Fruit fly (Drosophila melanogaster) whole organism, prepupa: Measurements from ENCODE around the gene opm.

Source experiments
- Blimp-1 ChIP-seq: fragments of 200-800 bp; sonication (Bioruptor generic); optimal IDR thresholded peaks from 3 replicates; lab custom pipeline; 2017; ENCODE audit warnings: missing biosample characterization, missing genetic modification characterization, mild to moderate bottlenecking, moderate library complexity, missing genetic modification reagents
- CG10631 ChIP-seq: fragments of 200-800 bp; sonication (Bioruptor generic); optimal IDR thresholded peaks from 2 replicates; lab custom pipeline; 2016; ENCODE audit warnings: missing biosample characterization, missing genetic modification characterization
- CG10669 ChIP-seq: fragments of 200-800 bp; sonication (Bioruptor generic); optimal IDR thresholded peaks from 3 replicates; lab custom pipeline; 2018; ENCODE audit warnings: missing biosample characterization, mild to moderate bottlenecking, missing genetic modification characterization, moderate library complexity
- CG11294 ChIP-seq: fragments of 200-800 bp; sonication (Bioruptor generic); IDR thresholded peaks from 2 replicates; pipeline ENCODE4 v1.3.6; 2022; ENCODE audit warnings: missing biosample characterization, missing genetic modification characterization
- CG11762 ChIP-seq: fragments of 200-800 bp; sonication (Bioruptor generic); optimal IDR thresholded peaks from 3 replicates; lab custom pipeline; 2016; ENCODE audit warnings: missing biosample characterization, missing genetic modification characterization; ENCODE audit not compliant: insufficient read depth
- CG11902 ChIP-seq: fragments of 200-800 bp; sonication (Bioruptor generic); optimal IDR thresholded peaks from 3 replicates; lab custom pipeline; 2016; ENCODE audit warnings: missing biosample characterization, missing genetic modification characterization
- CG15336 ChIP-seq: fragments of 200-800 bp; sonication (Bioruptor generic); IDR thresholded peaks from 2 replicates; pipeline ENCODE4 v1.3.6; 2022; ENCODE audit warnings: missing biosample characterization, missing genetic modification characterization
- CG16779 ChIP-seq: fragments of 200-800 bp; sonication (Bioruptor generic); optimal IDR thresholded peaks from 3 replicates; lab custom pipeline; 2017; ENCODE audit warnings: missing biosample characterization, mild to moderate bottlenecking, missing genetic modification characterization
- CG3032 ChIP-seq: fragments of 200-800 bp; optimal IDR thresholded peaks from 2 replicates; lab custom pipeline; 2019; ENCODE audit warnings: missing biosample characterization, mild to moderate bottlenecking, missing genetic modification characterization, moderate library complexity
- CG34406 ChIP-seq: fragments of 200-800 bp; sonication (Bioruptor generic); optimal IDR thresholded peaks from 3 replicates; lab custom pipeline; 2016; ENCODE audit warnings: missing biosample characterization, missing genetic modification characterization
- CG3919 ChIP-seq: fragments of 200-800 bp; sonication (Bioruptor generic); optimal IDR thresholded peaks from 3 replicates; lab custom pipeline; 2016; ENCODE audit warnings: missing biosample characterization, missing genetic modification characterization
- CG4318 ChIP-seq: fragments of 200-800 bp; sonication (Bioruptor generic); optimal IDR thresholded peaks from 3 replicates; lab custom pipeline; 2017; ENCODE audit warnings: missing biosample characterization, mild to moderate bottlenecking, missing genetic modification characterization
- CG6163 ChIP-seq: fragments of 200-800 bp; sonication (Bioruptor generic); IDR thresholded peaks from 3 replicates; pipeline ENCODE4 v1.3.6; 2022; ENCODE audit warnings: missing biosample characterization, missing genetic modification characterization
- CG6276 ChIP-seq: fragments of 200-800 bp; sonication (Bioruptor generic); optimal IDR thresholded peaks from 2 replicates; lab custom pipeline; 2017; ENCODE audit warnings: missing biosample characterization, mild to moderate bottlenecking, missing genetic modification characterization
- CG6808 ChIP-seq: fragments of 200-800 bp; sonication (Bioruptor generic); optimal IDR thresholded peaks from 3 replicates; lab custom pipeline; 2017; ENCODE audit warnings: missing biosample characterization, missing genetic modification characterization, mild to moderate bottlenecking, moderate library complexity, missing genetic modification reagents
- CG6854 ChIP-seq: fragments of 200-800 bp; sonication (Bioruptor generic); optimal IDR thresholded peaks from 2 replicates; lab custom pipeline; 2017; ENCODE audit warnings: missing biosample characterization, mild to moderate bottlenecking, missing genetic modification characterization
- CG7368 ChIP-seq: fragments of 200-800 bp; sonication (Bioruptor generic); optimal IDR thresholded peaks from 3 replicates; lab custom pipeline; 2016; ENCODE audit warnings: missing biosample characterization, missing genetic modification characterization
- CG8119 ChIP-seq: fragments of 200-800 bp; sonication (Bioruptor generic); IDR thresholded peaks from 3 replicates; pipeline ENCODE4 v1.3.6; 2022; ENCODE audit warnings: missing biosample characterization, missing genetic modification characterization
- CG8319 ChIP-seq: fragments of 200-800 bp; sonication (Bioruptor generic); optimal IDR thresholded peaks from 3 replicates; lab custom pipeline; 2016; ENCODE audit warnings: missing biosample characterization, missing genetic modification characterization
- CG8632 ChIP-seq: fragments of 200-800 bp; sonication (Bioruptor generic); optimal IDR thresholded peaks from 3 replicates; lab custom pipeline; 2016; ENCODE audit warnings: missing biosample characterization, missing genetic modification characterization
- CG9139 ChIP-seq: fragments of 200-800 bp; sonication (Bioruptor generic); optimal IDR thresholded peaks from 3 replicates; lab custom pipeline; 2017; ENCODE audit warnings: missing biosample characterization, mild to moderate bottlenecking, missing genetic modification characterization
- Eip75B ChIP-seq: fragments of 200-800 bp; sonication (Bioruptor generic); optimal IDR thresholded peaks from 3 replicates; lab custom pipeline; 2016; ENCODE audit warnings: missing biosample characterization, missing genetic modification characterization
- Eip93F ChIP-seq: fragments of 200-800 bp; sonication (Bioruptor generic); optimal IDR thresholded peaks from 2 replicates; lab custom pipeline; 2016; ENCODE audit warnings: missing biosample characterization, mild to moderate bottlenecking, missing genetic modification characterization
- Ets21C ChIP-seq: fragments of 200-800 bp; sonication (Bioruptor generic); optimal IDR thresholded peaks from 3 replicates; lab custom pipeline; 2016; ENCODE audit warnings: missing biosample characterization, missing genetic modification characterization
- Ets96B ChIP-seq: fragments of 200-800 bp; optimal IDR thresholded peaks from 2 replicates; lab custom pipeline; 2019; ENCODE audit warnings: missing biosample characterization, mild to moderate bottlenecking, missing genetic modification characterization, moderate library complexity
- Gug ChIP-seq: fragments of 200-800 bp; sonication (Bioruptor generic); IDR thresholded peaks from 2 replicates; pipeline ENCODE4 v1.3.6; 2022; ENCODE audit warnings: missing biosample characterization, missing genetic modification characterization
- Hr38 ChIP-seq: sonication (Bioruptor generic); optimal IDR thresholded peaks from 2 replicates; lab custom pipeline; 2016; ENCODE audit warnings: missing biosample characterization, missing genetic modification characterization
- Hr39 ChIP-seq: fragments of 200-800 bp; sonication (Bioruptor generic); optimal IDR thresholded peaks from 2 replicates; lab custom pipeline; 2016; ENCODE audit warnings: missing biosample characterization, missing genetic modification characterization
- Lpt ChIP-seq: fragments of 200-800 bp; sonication (Bioruptor generic); optimal IDR thresholded peaks from 3 replicates; lab custom pipeline; 2016; ENCODE audit warnings: missing biosample characterization, missing genetic modification characterization
- Smox ChIP-seq: fragments of 200-800 bp; sonication (Bioruptor generic); optimal IDR thresholded peaks from 3 replicates; lab custom pipeline; 2016; ENCODE audit warnings: missing biosample characterization, missing genetic modification characterization
- Sox14 ChIP-seq: fragments of 200-800 bp; sonication (Bioruptor generic); optimal IDR thresholded peaks from 3 replicates; lab custom pipeline; 2016; ENCODE audit warnings: missing biosample characterization, missing genetic modification characterization
- Sox15 ChIP-seq: fragments of 200-800 bp; sonication (Bioruptor generic); optimal IDR thresholded peaks from 3 replicates; lab custom pipeline; 2016; ENCODE audit warnings: missing biosample characterization, missing genetic modification characterization
- achi ChIP-seq: fragments of 200-800 bp; sonication (Bioruptor generic); optimal IDR thresholded peaks from 3 replicates; lab custom pipeline; 2016; ENCODE audit warnings: missing biosample characterization, missing genetic modification characterization
- cyc ChIP-seq: fragments of 200-800 bp; sonication (Bioruptor generic); optimal IDR thresholded peaks from 3 replicates; lab custom pipeline; 2016; ENCODE audit warnings: missing biosample characterization, missing genetic modification characterization
- dsx ChIP-seq: fragments of 200-800 bp; optimal IDR thresholded peaks from 3 replicates; lab custom pipeline; 2019; ENCODE audit warnings: missing biosample characterization, mild to moderate bottlenecking, missing genetic modification characterization, moderate library complexity; ENCODE audit not compliant: poor library complexity, severe bottlenecking
- eg ChIP-seq: fragments of 200-800 bp; sonication (Bioruptor generic); IDR thresholded peaks from 3 replicates; pipeline ENCODE4 v1.3.6; 2022; ENCODE audit warnings: missing biosample characterization, missing genetic modification characterization
- fd59A ChIP-seq: fragments of 200-800 bp; sonication (Bioruptor generic); optimal IDR thresholded peaks from 2 replicates; lab custom pipeline; 2017; ENCODE audit warnings: missing biosample characterization, mild to moderate bottlenecking, missing genetic modification characterization, missing genetic modification reagents
- fd85E ChIP-seq: fragments of 200-800 bp; sonication (Bioruptor generic); optimal IDR thresholded peaks from 3 replicates; lab custom pipeline; 2016; ENCODE audit warnings: missing biosample characterization, missing genetic modification characterization
- lz ChIP-seq: fragments of 200-800 bp; sonication (Bioruptor generic); optimal IDR thresholded peaks from 3 replicates; lab custom pipeline; 2016; ENCODE audit warnings: missing biosample characterization, missing genetic modification characterization
- pdm3 ChIP-seq: fragments of 200-800 bp; sonication (Bioruptor generic); optimal IDR thresholded peaks from 3 replicates; lab custom pipeline; 2016; ENCODE audit warnings: missing biosample characterization, missing genetic modification characterization
- salr ChIP-seq, 2 experiments: fragments of 200-800 bp; sonication (Bioruptor generic); optimal IDR thresholded peaks; 3 replicates each; lab custom pipeline; 2016 to 2018; ENCODE audit warnings: missing biosample characterization in 2 of 2, missing genetic modification characterization in 2 of 2, mild to moderate bottlenecking in 1 of 2
- spab ChIP-seq: fragments of 200-800 bp; sonication (Bioruptor generic); optimal IDR thresholded peaks from 2 replicates; lab custom pipeline; 2017; ENCODE audit warnings: missing biosample characterization, mild to moderate bottlenecking, missing genetic modification characterization, missing genetic modification reagents
- svp ChIP-seq: fragments of 200-800 bp; sonication (Bioruptor generic); peaks from one replicate; lab custom pipeline; 2016; ENCODE audit warnings: missing biosample characterization, missing genetic modification characterization
- vri ChIP-seq: fragments of 200-800 bp; sonication (Bioruptor generic); optimal IDR thresholded peaks from 3 replicates; lab custom pipeline; 2016; ENCODE audit warnings: missing biosample characterization, mild to moderate bottlenecking, missing genetic modification characterization

opm gene

DNA sequence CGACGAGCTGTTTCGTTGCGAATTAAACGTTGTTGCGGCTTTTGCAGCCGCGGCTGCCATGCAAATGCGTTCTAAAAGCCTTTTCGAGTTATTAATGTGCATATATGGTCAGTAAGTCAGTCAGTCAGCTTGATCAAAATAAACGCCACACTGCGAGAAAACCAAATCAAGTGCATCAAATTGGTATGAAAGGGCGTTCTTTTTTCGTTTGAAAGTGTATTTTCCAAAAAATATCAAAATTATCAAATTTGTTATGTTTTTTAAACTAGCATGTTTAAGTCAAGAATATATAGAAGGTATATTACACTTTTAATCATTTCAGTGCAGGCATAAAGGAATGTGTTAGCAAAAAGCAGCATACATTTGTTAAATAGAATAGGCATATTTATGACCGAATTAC is 23.7 kb downstream of the opm start (continued):
- TF ChIP-seq Hr39 (GFP tag; lab: Kevin White, UChicago) (peak; percentile 52), CG15336 (GFP tag; lab: Robert Waterston, UW) (peak; percentile 56), Eip93F (GFP tag; lab: Kevin White, UChicago) (no peak), dsx (no peak), CG6854 (GFP tag; lab: Kevin White, UChicago) (no peak), svp (GFP tag; lab: Kevin White, UChicago) (peak; percentile 76), salr (GFP tag; optimal IDR thresholded peaks at IDR 0.05; lab: Kevin White, UChicago) (no peak), CG11902 (GFP tag; lab: Kevin White, UChicago) (peak; percentile 13), CG6163 (peak; percentile 57; the same call in 2 of the 3 replicates), Sox14 (GFP tag; lab: Kevin White, UChicago) (peak; percentile 19), Ets21C (GFP tag; lab: Kevin White, UChicago) (peak; percentile 41), CG4318 (GFP tag; lab: Kevin White, UChicago) (peak; percentile 13), achi (GFP tag; lab: Kevin White, UChicago) (peak; percentile 36), CG16779 (tag; lab: Kevin White, UChicago) (no peak), CG8319 (GFP tag; lab: Kevin White, UChicago) (no peak), CG3032 (tag; lab: Kevin White, UChicago) (no peak), vri (peak; percentile 10), CG7368 (GFP tag; lab: Kevin White, UChicago) (peak; percentile 18)

DNA sequence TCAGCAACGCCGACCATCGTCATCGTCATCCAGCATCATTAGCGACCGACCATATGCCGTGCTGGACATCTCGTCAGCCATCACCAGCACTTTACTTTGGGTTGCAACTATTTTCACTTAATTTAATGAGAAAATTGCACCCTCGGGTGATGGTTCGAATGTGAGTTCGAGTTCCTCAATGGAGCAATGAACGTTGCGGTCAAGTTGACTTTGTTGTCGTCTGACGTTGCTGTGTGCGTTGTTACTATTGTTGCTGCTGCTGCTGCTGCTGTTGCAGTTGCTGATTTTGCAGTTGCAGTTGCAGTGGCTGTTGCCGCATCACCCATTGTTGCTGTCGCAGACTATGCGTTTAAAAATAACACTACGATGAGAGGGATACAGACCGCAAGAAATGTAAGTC is 36.4 kb downstream of the opm start:
- TF ChIP-seq CG10631 (no peak), CG3919 (GFP tag; lab: Kevin White, UChicago) (peak; percentile 7), dsx (peak; percentile 84), CG6163 (0 out of 3 replicates have a peak, but pooled peaks have one; percentile 31)

DNA sequence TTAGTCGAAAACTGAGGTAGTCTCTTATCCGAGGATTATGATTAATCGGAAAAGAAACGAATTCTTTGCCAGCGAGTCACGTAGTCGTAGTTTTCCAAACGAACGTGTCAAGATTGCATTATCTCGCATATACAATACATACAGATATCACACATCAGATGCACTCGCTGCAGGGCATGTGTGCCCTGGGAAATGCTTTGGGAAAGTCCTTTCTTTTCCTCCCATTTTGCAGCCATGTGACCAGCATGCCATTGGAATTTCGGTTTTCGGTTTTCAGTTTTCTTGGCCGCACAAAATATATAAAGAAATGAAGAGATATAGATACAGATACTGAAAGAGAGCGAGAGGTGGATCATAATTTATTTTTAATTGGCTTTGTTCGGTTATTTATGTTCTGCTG is 38.1 kb downstream of the opm start:
- TF ChIP-seq CG6854 (GFP tag; lab: Kevin White, UChicago), result no peak
- TF ChIP-seq Blimp-1 (GFP tag; lab: Kevin White, UChicago), result no peak
- TF ChIP-seq fd59A (GFP tag; lab: Kevin White, UChicago), result no peak
- TF ChIP-seq lz, result no peak
- no peak for TF ChIP-seq CG3032 (tag; lab: Kevin White, UChicago)
- TF ChIP-seq fd85E (GFP tag; lab: Kevin White, UChicago), result no peak
- TF ChIP-seq Sox15 (GFP tag; lab: Kevin White, UChicago), result no peak
- no peak for TF ChIP-seq CG8119 (GFP tag; lab: Robert Waterston, UW)
- TF ChIP-seq pdm3 (GFP tag; lab: Kevin White, UChicago), result no peak
- TF ChIP-seq CG11902 (GFP tag; lab: Kevin White, UChicago), result no peak
- no peak for TF ChIP-seq CG8319 (GFP tag; lab: Kevin White, UChicago)
- TF ChIP-seq dsx, result no peak
- no peak for TF ChIP-seq CG4318 (GFP tag; lab: Kevin White, UChicago)
- TF ChIP-seq CG3919 (GFP tag; lab: Kevin White, UChicago), result no peak
- no peak for TF ChIP-seq Ets21C (GFP tag; lab: Kevin White, UChicago)

DNA sequence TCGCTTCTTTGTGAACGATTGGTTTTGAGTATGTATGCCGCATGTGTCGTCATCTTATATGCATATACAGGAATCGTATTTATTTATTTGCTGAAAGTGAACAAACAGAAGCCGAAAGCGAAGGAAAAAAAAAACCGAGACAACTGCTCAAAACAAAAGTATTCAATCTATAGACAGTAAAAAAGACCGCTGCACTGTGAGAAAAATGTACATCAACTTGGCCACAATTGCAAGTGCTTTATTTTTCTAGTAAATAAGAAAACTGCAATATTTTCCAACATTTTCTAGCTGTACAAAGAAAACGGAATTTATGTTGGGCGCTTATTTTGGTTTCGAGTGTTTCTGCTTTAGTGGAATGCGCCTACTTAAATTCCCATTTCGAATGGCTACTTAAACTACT is 39.3 kb downstream of the opm start:
- TF ChIP-seq CG8319 (GFP tag; lab: Kevin White, UChicago) (peak; percentile 15), CG9139 (GFP tag; lab: Kevin White, UChicago) (no peak), lz (peak; percentile 51), eg (GFP tag; lab: Robert Waterston, UW) (peak; percentile 72; the same call in 2 of the 3 replicates), Lpt (GFP tag; lab: Kevin White, UChicago) (peak; percentile 38), CG6276 (peak; percentile 30), spab (GFP tag; lab: Kevin White, UChicago) (no peak), CG11902 (GFP tag; lab: Kevin White, UChicago) (peak; percentile 17), Sox15 (GFP tag; lab: Kevin White, UChicago) (peak; percentile 32), Eip75B (peak; percentile 40), Smox (peak; percentile 58), Hr38 (no peak), Gug (GFP tag; lab: Robert Waterston, UW) (0 out of 2 replicates have a peak, but pooled peaks have one; percentile 39), CG11294 (GFP tag; lab: Robert Waterston, UW) (no peak), Blimp-1 (GFP tag; lab: Kevin White, UChicago) (peak; percentile 3), CG34406 (peak; percentile 52), CG16779 (tag; lab: Kevin White, UChicago) (no peak), Hr39 (GFP tag; lab: Kevin White, UChicago) (peak; percentile 64), fd85E (GFP tag; lab: Kevin White, UChicago) (no peak), CG8632 (GFP tag; lab: Kevin White, UChicago) (peak; percentile 39), CG11762 (GFP tag; lab: Kevin White, UChicago) (peak; percentile 4), CG3032 (tag; lab: Kevin White, UChicago) (no peak), CG6808 (peak; percentile 26), CG10669 (GFP tag; lab: Kevin White, UChicago) (peak; percentile 33), Ets96B (tag; lab: Kevin White, UChicago) (peak; percentile 28), cyc (GFP tag; lab: Kevin White, UChicago) (peak; percentile 64)
